Comparison of ENCODE assay signal across 4 fruit fly cellular contexts in the genomic region with DNA sequence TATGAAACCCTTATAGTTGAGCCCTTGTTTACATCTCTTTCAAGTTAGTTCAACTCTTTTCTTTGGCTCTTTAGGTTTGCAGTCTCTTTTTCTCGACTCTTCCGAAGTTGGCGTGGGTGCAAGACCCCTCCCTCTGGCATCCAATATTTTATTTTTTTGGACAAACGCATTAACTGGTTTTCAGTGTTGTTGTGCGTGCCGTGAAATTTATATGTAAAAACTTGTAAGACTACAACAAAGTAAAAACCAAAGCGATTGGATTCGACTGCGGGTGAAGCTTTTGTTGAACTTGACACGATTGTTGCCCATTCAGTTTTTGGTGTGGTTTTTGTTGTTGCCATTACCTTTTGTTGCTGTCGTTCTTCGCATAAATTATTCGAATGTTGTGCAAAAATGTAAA.
TF ChIP-seq lines count a peak whose summit lies in the region.

No protein-coding gene starts in this region.

- TF ChIP-seq CTCF in whole organism, embryonic (GFP tag; optimal IDR thresholded peaks at IDR 0.05; lab: Kevin White, UChicago) = no peak

TF ChIP-seq in whole organism, embryonic, 481 proteins besides CTCF, POLR2A, EP300 and RAD21 (continues in another document):
- TF ChIP-seq D19B (GFP tag; optimal IDR thresholded peaks at IDR 0.05; lab: Kevin White, UChicago) (no peak), ken (GFP tag; IDR thresholded peaks at IDR 0.05; lab: Robert Waterston, UW) (no peak), CG6813 (GFP tag; optimal IDR thresholded peaks at IDR 0.05; lab: Kevin White, UChicago) (no peak), CG17361 (GFP tag; IDR thresholded peaks at IDR 0.05; lab: Robert Waterston, UW) (no peak), CG31365 (tag; optimal IDR thresholded peaks at IDR 0.05; lab: Kevin White, UChicago) (no peak), Trl (optimal IDR thresholded peaks at IDR 0.05; lab: Kevin White, UChicago) (peak in 1 of 2 experiments; percentile 20), Trl (GFP tag; optimal IDR thresholded peaks at IDR 0.05; lab: Kevin White, UChicago) (no peak), peb (GFP tag; IDR thresholded peaks at IDR 0.05; lab: Robert Waterston, UW) (no peak), caup (GFP tag; optimal IDR thresholded peaks at IDR 0.05; lab: Kevin White, UChicago; ENCODE audit: severe bottlenecking) (no peak), CG16863 (GFP tag; optimal IDR thresholded peaks at IDR 0.05; lab: Kevin White, UChicago) (no peak), fd3F (GFP tag; optimal IDR thresholded peaks at IDR 0.05; lab: Kevin White, UChicago) (no peak), CG5180 (GFP tag; optimal IDR thresholded peaks at IDR 0.05; lab: Kevin White, UChicago) (no peak), CG31441 (GFP tag; IDR thresholded peaks at IDR 0.05; lab: Robert Waterston, UW) (no peak), p53 (GFP tag; optimal IDR thresholded peaks at IDR 0.05; lab: Kevin White, UChicago) (no peak), dati (GFP tag; IDR thresholded peaks at IDR 0.05; lab: Robert Waterston, UW) (no peak), HmgZ (tag; optimal IDR thresholded peaks at IDR 0.05; lab: Kevin White, UChicago) (no peak), gfzf (GFP tag; optimal IDR thresholded peaks at IDR 0.05; lab: Kevin White, UChicago) (no peak), bigmax (GFP tag; optimal IDR thresholded peaks at IDR 0.05; lab: Kevin White, UChicago) (no peak), ash1 (GFP tag; optimal IDR thresholded peaks at IDR 0.05; lab: Kevin White, UChicago) (no peak), CG10321 (GFP tag; IDR thresholded peaks at IDR 0.05; lab: Robert Waterston, UW) (no peak), eve (GFP tag; optimal IDR thresholded peaks at IDR 0.05; lab: Kevin White, UChicago) (no peak), CG8359 (GFP tag; optimal IDR thresholded peaks at IDR 0.05; lab: Kevin White, UChicago; ENCODE audit: borderline replicate concordance) (no peak), CG10959 (GFP tag; IDR thresholded peaks at IDR 0.05; lab: Robert Waterston, UW) (no peak)

TF ChIP-seq in whole organism, prepupa, 60 proteins besides CTCF, POLR2A, EP300 and RAD21:
- TF ChIP-seq OdsH (GFP tag; optimal IDR thresholded peaks at IDR 0.05; lab: Kevin White, UChicago) (no peak), Met (GFP tag; optimal IDR thresholded peaks at IDR 0.05; lab: Kevin White, UChicago) (no peak), Eip75B (GFP tag; optimal IDR thresholded peaks at IDR 0.05; lab: Kevin White, UChicago) (no peak), salr (GFP tag; optimal IDR thresholded peaks at IDR 0.05; lab: Kevin White, UChicago) (no peak), Sox14 (GFP tag; optimal IDR thresholded peaks at IDR 0.05; lab: Kevin White, UChicago) (no peak), dsx (GFP tag; optimal IDR thresholded peaks at IDR 0.05; lab: Kevin White, UChicago; ENCODE audit: poor library complexity, severe bottlenecking) (peak; percentile 92)

TF ChIP-seq in whole organism, pupa, 21 proteins besides CTCF, POLR2A, EP300 and RAD21:
- TF ChIP-seq EcR (GFP tag; optimal IDR thresholded peaks at IDR 0.05; lab: Kevin White, UChicago) (peak; percentile 29), D1 (tag; optimal IDR thresholded peaks at IDR 0.05; lab: Kevin White, UChicago) (no peak)

TF ChIP-seq in whole organism, wandering third instar larva, 38 proteins besides CTCF, POLR2A, EP300 and RAD21:
- TF ChIP-seq Hr83 (GFP tag; optimal IDR thresholded peaks at IDR 0.05; lab: Kevin White, UChicago; ENCODE audit: poor library complexity, severe bottlenecking) = no peak
- no peak for TF ChIP-seq h (GFP tag; optimal IDR thresholded peaks at IDR 0.05; lab: Kevin White, UChicago)
- TF ChIP-seq dmrt93B (GFP tag; optimal IDR thresholded peaks at IDR 0.05; lab: Kevin White, UChicago) = no peak
- TF ChIP-seq GATAd (GFP tag; optimal IDR thresholded peaks at IDR 0.05; lab: Kevin White, UChicago) = no peak
- TF ChIP-seq dl (GFP tag; optimal IDR thresholded peaks at IDR 0.05; lab: Kevin White, UChicago; ENCODE audit: insufficient read depth in 1 of 2, partially characterized antibody in 2 of 2) = no peak
- TF ChIP-seq usp (GFP tag; optimal IDR thresholded peaks at IDR 0.05; lab: Kevin White, UChicago) = no peak
- TF ChIP-seq Vsx2 (GFP tag; optimal IDR thresholded peaks at IDR 0.05; lab: Kevin White, UChicago; ENCODE audit: partially characterized antibody) = peak; percentile 13
